Worm (Caenorhabditis elegans) whole organism, L2 larva: ENCODE results near the gene sams-5.

Source experiments
- aly-2 ChIP-seq: fragments of 150-350 bp; optimal IDR thresholded peaks from 2 replicates; lab custom pipeline; 2014; ENCODE audit warnings: missing biosample characterization, missing genetic modification characterization
- fos-1 ChIP-seq: fragments of 150-350 bp; optimal IDR thresholded peaks from 2 replicates; lab custom pipeline; 2014; ENCODE audit warnings: missing biosample characterization, missing genetic modification characterization
- mbf-1 ChIP-seq: sonication (generic microtip); optimal IDR thresholded peaks from 2 replicates; lab custom pipeline; 2017; ENCODE audit warnings: missing biosample characterization, missing genetic modification characterization
- nhr-237 ChIP-seq: fragments of 150-350 bp; optimal IDR thresholded peaks from 2 replicates; lab custom pipeline; 2014; ENCODE audit warnings: missing biosample characterization, missing genetic modification characterization
- nhr-25 ChIP-seq: fragments of 150-350 bp; sonication (generic microtip); optimal IDR thresholded peaks from 3 replicates; lab custom pipeline; 2014; ENCODE audit warnings: missing biosample characterization, missing genetic modification characterization
- skn-1 ChIP-seq: sonication (generic microtip); optimal IDR thresholded peaks from 2 replicates; lab custom pipeline; 2017; ENCODE audit warnings: missing biosample characterization, missing genetic modification characterization

ce11 chrIV:6271923-6272322 is 7.4 kb downstream of the sams-5 start, which contains the start of gene srv-31:
- no peak for TF ChIP-seq nhr-237 (tag; lab: Kevin White, UChicago)
- no peak for TF ChIP-seq mbf-1 (tag; lab: Kevin White, UChicago)
- TF ChIP-seq nhr-25 (tag; lab: Kevin White, UChicago): no peak
- TF ChIP-seq fos-1: no peak
- no peak for TF ChIP-seq skn-1 (tag; lab: Kevin White, UChicago)
- TF ChIP-seq aly-2: no peak
